Fruit fly (Drosophila melanogaster) whole organism: ENCODE results near the gene CG6295.

Source experiments
- CG8478 ChIP-seq: fragments of >200 bp; optimal IDR thresholded peaks from 2 replicates; lab custom pipeline; 2018; ENCODE audit warnings: inconsistent platforms
- Dll ChIP-seq: fragments of >200 bp; optimal IDR thresholded peaks from 2 replicates; lab custom pipeline; 2017
- EcR ChIP-seq, 2 experiments: fragments of >200 bp; optimal IDR thresholded peaks; 2 replicates each; lab custom pipeline; 2017; ENCODE audit warnings: missing biosample characterization in 2 of 2, missing genetic modification characterization in 2 of 2, missing genetic modification reagents in 2 of 2
- pan ChIP-seq: fragments of >200 bp; optimal IDR thresholded peaks from 2 replicates; lab custom pipeline; 2017
- psq ChIP-seq: fragments of >200 bp; optimal IDR thresholded peaks from 2 replicates; lab custom pipeline; 2017
- usp ChIP-seq: fragments of >200 bp; optimal IDR thresholded peaks from 2 replicates; lab custom pipeline; 2017; ENCODE audit warnings: missing biosample characterization, missing genetic modification characterization, mixed read lengths

The CG6295 gene

dm6 chr3R:26969743-26970142 lies 37.1 kb downstream of the CG6295 start:
- no peak for TF ChIP-seq psq
- TF ChIP-seq CG8478 (lab: Kevin White, UChicago), result no peak
- TF ChIP-seq Dll (lab: Kevin White, UChicago), result no peak
- TF ChIP-seq usp, result no peak
- TF ChIP-seq EcR (GFP tag; optimal IDR thresholded peaks at IDR 0.05; lab: Kevin White, UChicago), result no peak
- no peak for TF ChIP-seq pan (lab: Kevin White, UChicago)

dm6 chr3R:26968823-26969638 lies 37.8 kb downstream of the CG6295 start:
- TF ChIP-seq EcR (GFP tag; optimal IDR thresholded peaks at IDR 0.05; lab: Kevin White, UChicago) (peak in 1 of 2 experiments; percentile 75), CG8478 (lab: Kevin White, UChicago) (no peak), pan (lab: Kevin White, UChicago) (no peak)

dm6 chr3R:26968313-26968605 lies 38.6 kb downstream of the CG6295 start:
- TF ChIP-seq EcR (GFP tag; optimal IDR thresholded peaks at IDR 0.05; lab: Kevin White, UChicago) (no peak), usp (no peak), Dll (lab: Kevin White, UChicago) (no peak), CG8478 (lab: Kevin White, UChicago) (no peak), pan (lab: Kevin White, UChicago) (no peak)

- TF ChIP-seq usp (no peak), psq (no peak), pan (lab: Kevin White, UChicago) (no peak), CG8478 (lab: Kevin White, UChicago) (no peak), EcR (GFP tag; optimal IDR thresholded peaks at IDR 0.05; lab: Kevin White, UChicago) (no peak), Dll (lab: Kevin White, UChicago) (no peak)
These were observed 39.1 kb downstream of the CG6295 start for dm6 chr3R:26967587-26968312.

- TF ChIP-seq psq, result no peak
- TF ChIP-seq CG8478 (lab: Kevin White, UChicago), result no peak
- no peak for TF ChIP-seq usp
- no peak for TF ChIP-seq Dll (lab: Kevin White, UChicago)
- TF ChIP-seq EcR (GFP tag; optimal IDR thresholded peaks at IDR 0.05; lab: Kevin White, UChicago), result no peak
- no peak for TF ChIP-seq pan (lab: Kevin White, UChicago)
These were observed 40.0 kb downstream of the CG6295 start, which contains the start of gene CG5521 for dm6 chr3R:26966794-26967323. Gene CG5521 (plus strand): TSS chr3R:26966930.

dm6 chr3R:26966385-26966784 lies 40.5 kb downstream of the CG6295 start, which contains the start of gene Gr97a:
Gene Gr97a (minus strand): TSS chr3R:26966485.
- TF ChIP-seq CG8478 (lab: Kevin White, UChicago) (no peak), EcR (GFP tag; optimal IDR thresholded peaks at IDR 0.05; lab: Kevin White, UChicago) (no peak), pan (lab: Kevin White, UChicago) (no peak), usp (no peak)

- TF ChIP-seq psq (no peak), Dll (lab: Kevin White, UChicago) (no peak), pan (lab: Kevin White, UChicago) (no peak), EcR (GFP tag; optimal IDR thresholded peaks at IDR 0.05; lab: Kevin White, UChicago) (no peak)
These were observed 42.3 kb downstream of the CG6295 start, which contains the start of gene Tsp97E for dm6 chr3R:26964452-26965133. Gene Tsp97E (minus strand): TSS chr3R:26964817.

- TF ChIP-seq EcR (GFP tag; optimal IDR thresholded peaks at IDR 0.05; lab: Kevin White, UChicago) (no peak), CG8478 (lab: Kevin White, UChicago) (no peak), Dll (lab: Kevin White, UChicago) (no peak), usp (no peak), psq (no peak), pan (lab: Kevin White, UChicago) (no peak)
These were observed 43.1 kb downstream of the CG6295 start for dm6 chr3R:26963747-26964174.

- TF ChIP-seq EcR (GFP tag; optimal IDR thresholded peaks at IDR 0.05; lab: Kevin White, UChicago) (peak in 1 of 2 experiments; percentile 62), usp (no peak)
These were observed 46.4 kb downstream of the CG6295 start for dm6 chr3R:26960496-26960895.

- no peak for TF ChIP-seq EcR (GFP tag; optimal IDR thresholded peaks at IDR 0.05; lab: Kevin White, UChicago)
- TF ChIP-seq pan (lab: Kevin White, UChicago), result no peak
- no peak for TF ChIP-seq psq
- TF ChIP-seq CG8478 (lab: Kevin White, UChicago), result no peak
- TF ChIP-seq usp, result no peak
- no peak for TF ChIP-seq Dll (lab: Kevin White, UChicago)
These were observed 48.4 kb downstream of the CG6295 start, which contains the start of gene CG6330 for dm6 chr3R:26958314-26958979. Gene CG6330 (minus strand): TSS chr3R:26958491.

- TF ChIP-seq pan (lab: Kevin White, UChicago) (no peak), EcR (GFP tag; optimal IDR thresholded peaks at IDR 0.05; lab: Kevin White, UChicago) (no peak), usp (no peak), Dll (lab: Kevin White, UChicago) (no peak), CG8478 (lab: Kevin White, UChicago) (no peak), psq (no peak)
These were observed 49.7 kb downstream of the CG6295 start for dm6 chr3R:26957132-26957531.
